Worm (Caenorhabditis elegans) whole organism, L2 larva: ENCODE data around the gene B0218.5.

ENCODE experiments used
- C34F6.9 ChIP-seq: fragments of 150-350 bp; optimal IDR thresholded peaks from 2 replicates; lab custom pipeline; 2014; ENCODE audit warnings: missing biosample characterization, missing genetic modification characterization
- R02D3.7 ChIP-seq: fragments of 150-350 bp; optimal IDR thresholded peaks from 2 replicates; lab custom pipeline; 2014; ENCODE audit warnings: missing biosample characterization, missing genetic modification characterization
- Y55F3AM.14 ChIP-seq: fragments of 200-800 bp; sonication (Bioruptor generic); optimal IDR thresholded peaks from 2 replicates; lab custom pipeline; 2018; ENCODE audit warnings: mild to moderate bottlenecking, missing genetic modification characterization, missing compliant biosample characterization
- alr-1 ChIP-seq: fragments of 150-350 bp; optimal IDR thresholded peaks from 2 replicates; lab custom pipeline; 2014; ENCODE audit warnings: missing biosample characterization, missing genetic modification characterization
- aly-2 ChIP-seq: fragments of 150-350 bp; optimal IDR thresholded peaks from 2 replicates; lab custom pipeline; 2014; ENCODE audit warnings: missing biosample characterization, missing genetic modification characterization
- ama-1 ChIP-seq: fragments of 150-350 bp; optimal IDR thresholded peaks from 2 replicates; lab custom pipeline; 2018; ENCODE audit warnings: inconsistent platforms
- blmp-1 ChIP-seq: sonication (generic microtip); optimal IDR thresholded peaks from 2 replicates; lab custom pipeline; 2017; ENCODE audit warnings: missing genetic modification characterization, mild to moderate bottlenecking, missing compliant biosample characterization, antibody characterized with exemption, moderate library complexity; ENCODE audit not compliant: insufficient read depth
- ceh-16 ChIP-seq: fragments of 150-350 bp; optimal IDR thresholded peaks from 2 replicates; lab custom pipeline; 2014; ENCODE audit warnings: missing biosample characterization, missing genetic modification characterization
- ceh-82 ChIP-seq: fragments of 150-350 bp; optimal IDR thresholded peaks from 2 replicates; lab custom pipeline; 2014; ENCODE audit warnings: missing biosample characterization, missing genetic modification characterization
- crh-2 ChIP-seq: sonication (generic microtip); optimal IDR thresholded peaks from 2 replicates; lab custom pipeline; 2017; ENCODE audit warnings: missing biosample characterization, missing genetic modification characterization
- egl-27 ChIP-seq: sonication (generic microtip); optimal IDR thresholded peaks from 3 replicates; lab custom pipeline; 2017; ENCODE audit warnings: missing biosample characterization, missing genetic modification reagents, missing genetic modification characterization
- fos-1 ChIP-seq: fragments of 150-350 bp; optimal IDR thresholded peaks from 2 replicates; lab custom pipeline; 2014; ENCODE audit warnings: missing biosample characterization, missing genetic modification characterization
- lin-39 ChIP-seq: fragments of 150-350 bp; optimal IDR thresholded peaks from 2 replicates; lab custom pipeline; 2014; ENCODE audit warnings: missing biosample characterization, missing genetic modification reagents, missing genetic modification characterization
- mab-5 ChIP-seq: fragments of 150-350 bp; optimal IDR thresholded peaks from 2 replicates; lab custom pipeline; 2014; ENCODE audit warnings: missing biosample characterization, missing genetic modification characterization
- nhr-10 ChIP-seq: sonication (generic microtip); optimal IDR thresholded peaks from 2 replicates; lab custom pipeline; 2017; ENCODE audit warnings: missing biosample characterization, missing genetic modification characterization
- nhr-11 ChIP-seq: fragments of 150-350 bp; optimal IDR thresholded peaks from 2 replicates; lab custom pipeline; 2014; ENCODE audit warnings: missing biosample characterization, missing genetic modification characterization
- nhr-12 ChIP-seq: fragments of 150-350 bp; optimal IDR thresholded peaks from 2 replicates; lab custom pipeline; 2014; ENCODE audit warnings: missing biosample characterization, missing genetic modification characterization
- nhr-129 ChIP-seq: fragments of 150-350 bp; optimal IDR thresholded peaks from 2 replicates; lab custom pipeline; 2014; ENCODE audit warnings: missing biosample characterization, missing genetic modification characterization
- nhr-237 ChIP-seq: fragments of 150-350 bp; optimal IDR thresholded peaks from 2 replicates; lab custom pipeline; 2014; ENCODE audit warnings: missing biosample characterization, missing genetic modification characterization
- nhr-25 ChIP-seq: fragments of 150-350 bp; sonication (generic microtip); optimal IDR thresholded peaks from 3 replicates; lab custom pipeline; 2014; ENCODE audit warnings: missing biosample characterization, missing genetic modification characterization
- nhr-77 ChIP-seq: fragments of 150-350 bp; optimal IDR thresholded peaks from 2 replicates; lab custom pipeline; 2014; ENCODE audit warnings: missing biosample characterization, missing genetic modification characterization
- sem-4 ChIP-seq: fragments of 150-350 bp; optimal IDR thresholded peaks from 2 replicates; lab custom pipeline; 2014; ENCODE audit warnings: missing biosample characterization, missing genetic modification reagents, missing genetic modification characterization
- skn-1 ChIP-seq: sonication (generic microtip); optimal IDR thresholded peaks from 2 replicates; lab custom pipeline; 2017; ENCODE audit warnings: missing biosample characterization, missing genetic modification characterization
- sma-3 ChIP-seq: sonication (generic microtip); optimal IDR thresholded peaks from 2 replicates; lab custom pipeline; 2016; ENCODE audit warnings: missing genetic modification reagents, missing genetic modification characterization, missing compliant biosample characterization
- sma-9 ChIP-seq, 2 experiments: fragments of 150-350 bp in 1 of 2; sonication (generic microtip) in 1 of 2; optimal IDR thresholded peaks; 2 replicates each; lab custom pipeline; 2014 to 2016; ENCODE audit warnings: missing genetic modification characterization in 2 of 2, mild to moderate bottlenecking in 1 of 2, missing biosample characterization in 1 of 2, missing compliant biosample characterization in 1 of 2, missing genetic modification reagents in 1 of 2, moderate library complexity in 1 of 2
- snpc-4 ChIP-seq: fragments of 150-350 bp; optimal IDR thresholded peaks from 2 replicates; lab custom pipeline; 2014; ENCODE audit warnings: missing biosample characterization, missing genetic modification characterization
- unc-39 ChIP-seq: fragments of 150-350 bp; optimal IDR thresholded peaks from 2 replicates; lab custom pipeline; 2014; ENCODE audit warnings: missing biosample characterization, missing genetic modification characterization
- ztf-4 ChIP-seq: fragments of 150-350 bp; optimal IDR thresholded peaks from 2 replicates; lab custom pipeline; 2014; ENCODE audit warnings: missing biosample characterization, missing genetic modification characterization

The B0218.5 gene

DNA sequence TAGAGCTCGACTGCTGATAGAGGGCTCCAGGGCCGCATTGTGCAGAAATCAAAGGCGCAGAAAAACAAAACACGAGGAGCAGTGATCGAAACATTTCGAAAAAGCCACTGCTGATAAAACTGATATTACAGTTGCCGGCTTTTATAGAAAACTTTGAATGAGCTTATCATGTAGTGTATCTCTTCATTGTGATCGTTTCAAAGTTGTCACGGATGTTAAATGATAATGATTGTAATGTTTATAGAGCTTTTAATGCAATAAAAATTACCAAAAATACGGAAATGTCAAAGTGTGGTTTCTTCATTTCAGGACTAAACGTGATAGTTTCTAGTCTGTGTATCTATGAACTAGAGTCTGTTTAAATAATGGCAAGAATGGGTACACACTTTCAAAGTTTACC lies 11.6 kb upstream of the B0218.5 start, which contains the start of gene clec-52:
TSS of gene clec-52 (minus strand) at position 101 of the 400 bp plus-strand sequence.
- no peak for TF ChIP-seq sma-9 (GFP tag; optimal IDR thresholded peaks at IDR 0.05; lab: Kevin White, UChicago)
- no peak for TF ChIP-seq sma-9 (tag; optimal IDR thresholded peaks at IDR 0.05; lab: Kevin White, UChicago)
- no peak for TF ChIP-seq ztf-4 (tag; lab: Kevin White, UChicago)
- TF ChIP-seq unc-39 (tag; lab: Kevin White, UChicago) = no peak
- TF ChIP-seq snpc-4 = no peak
- no peak for TF ChIP-seq ceh-16
- no peak for TF ChIP-seq skn-1 (tag; lab: Kevin White, UChicago)

DNA sequence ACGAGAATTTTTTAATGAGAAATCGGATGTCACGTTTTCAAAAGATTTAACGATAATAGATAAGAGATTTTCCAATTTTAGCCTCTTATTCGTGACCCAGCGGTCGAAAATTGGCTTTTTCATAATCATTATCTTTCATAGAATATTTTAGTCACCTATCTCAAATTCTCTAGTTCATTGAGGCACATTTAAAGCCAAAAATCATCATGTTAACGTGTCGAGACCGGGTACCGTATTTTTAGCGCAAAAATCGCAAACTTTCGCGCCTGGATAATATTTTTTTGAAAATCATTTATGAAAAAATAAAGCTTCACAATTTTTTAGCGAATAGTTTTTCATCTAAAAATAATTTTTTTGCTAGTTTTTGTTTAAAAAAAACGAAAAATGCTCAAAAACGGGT lies 8.9 kb upstream of the B0218.5 start, which contains the start of gene B0218.7:
TSS of gene B0218.7 (minus strand) at position 101 of the 400 bp plus-strand sequence.
- TF ChIP-seq C34F6.9 (no peak), crh-2 (tag; lab: Kevin White, UChicago) (no peak), alr-1 (tag; lab: Kevin White, UChicago) (no peak), aly-2 (tag; lab: Kevin White, UChicago) (no peak), sma-3 (GFP tag; lab: Kevin White, UChicago) (no peak), skn-1 (tag; lab: Kevin White, UChicago) (no peak), mab-5 (tag; lab: Kevin White, UChicago) (no peak), snpc-4 (no peak), lin-39 (tag; lab: Kevin White, UChicago) (no peak), egl-27 (tag; lab: Kevin White, UChicago) (no peak), R02D3.7 (tag; lab: Kevin White, UChicago) (no peak)

DNA sequence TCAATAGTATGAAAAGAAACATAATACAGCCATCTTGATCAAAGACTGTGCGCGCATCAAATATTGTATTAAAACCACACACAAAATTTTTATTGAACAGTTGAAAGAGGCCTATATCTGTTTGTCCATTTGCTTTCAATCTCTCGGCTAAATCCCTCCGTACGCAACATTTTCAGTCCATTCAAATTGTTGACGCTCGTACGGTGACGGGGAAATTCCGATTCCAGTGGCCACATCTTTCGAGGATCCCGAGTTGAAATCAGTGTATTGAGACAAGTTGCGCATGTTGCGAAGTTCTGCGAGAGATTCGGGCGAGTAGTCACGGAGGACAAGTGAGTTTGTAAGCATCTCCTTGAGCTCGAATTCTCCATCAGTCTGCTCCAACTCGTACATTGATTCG lies 7.5 kb upstream of the B0218.5 start:
- TF ChIP-seq sma-3 (GFP tag; lab: Kevin White, UChicago) = no peak
- no peak for TF ChIP-seq nhr-237 (tag; lab: Kevin White, UChicago)
- TF ChIP-seq nhr-11 (tag; lab: Kevin White, UChicago) = no peak
- no peak for TF ChIP-seq blmp-1 (tag; lab: Kevin White, UChicago)
- no peak for TF ChIP-seq R02D3.7 (tag; lab: Kevin White, UChicago)
- TF ChIP-seq ztf-4 (tag; lab: Kevin White, UChicago) = no peak
- TF ChIP-seq nhr-25 = no peak
- no peak for TF ChIP-seq skn-1 (tag; lab: Kevin White, UChicago)
- no peak for TF ChIP-seq nhr-129 (tag; lab: Kevin White, UChicago)
- TF ChIP-seq ceh-82 (tag; lab: Kevin White, UChicago) = no peak
- no peak for TF ChIP-seq ama-1

DNA sequence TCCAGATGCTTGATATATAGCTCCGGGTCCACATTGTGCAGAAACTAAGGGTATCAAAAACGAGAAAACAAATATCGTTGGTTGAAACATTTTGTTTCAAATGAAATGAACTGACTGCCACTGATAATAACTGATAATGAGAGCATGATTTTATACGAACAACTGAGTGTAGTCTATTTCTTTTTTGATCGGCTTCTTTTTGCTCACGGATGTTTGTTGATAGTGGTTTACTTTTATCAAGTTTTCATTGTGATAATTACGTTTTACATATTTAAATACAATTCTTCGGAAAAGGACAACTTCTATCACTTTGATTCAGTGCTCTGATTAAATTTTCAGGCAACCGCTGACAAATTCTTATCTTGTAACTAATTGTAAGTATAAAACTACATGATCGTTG lies 6.6 kb upstream of the B0218.5 start, which contains the start of gene clec-51:
TSS of gene clec-51 (minus strand) at position 114 of the 400 bp plus-strand sequence.
- TF ChIP-seq fos-1 (tag; lab: Kevin White, UChicago) (peak; percentile 63), sma-9 (GFP tag; optimal IDR thresholded peaks at IDR 0.05; lab: Kevin White, UChicago) (peak; percentile 26), sma-9 (tag; optimal IDR thresholded peaks at IDR 0.05; lab: Kevin White, UChicago) (no peak), skn-1 (tag; lab: Kevin White, UChicago) (peak; percentile 2), nhr-10 (tag; lab: Kevin White, UChicago) (no peak)

DNA sequence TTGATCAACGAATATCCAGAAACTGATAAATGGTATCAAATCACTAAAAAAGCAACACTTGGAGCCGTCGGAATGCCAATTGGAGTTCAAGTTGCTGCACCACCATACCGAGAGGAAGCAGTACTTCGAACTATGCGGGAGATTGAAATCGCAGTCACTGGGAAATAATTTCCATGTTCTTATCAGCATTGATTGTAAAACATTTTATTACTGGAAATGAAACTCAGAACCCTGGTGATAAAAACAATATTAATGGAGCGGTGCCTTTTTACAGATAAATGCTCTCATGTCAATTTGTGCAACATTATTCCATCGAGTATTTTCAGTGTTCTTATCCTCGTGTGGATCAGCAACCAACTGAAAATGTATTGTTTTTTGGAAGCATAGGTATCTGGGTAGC lies 4.7 kb upstream of the B0218.5 start:
- TF ChIP-seq fos-1 (tag; lab: Kevin White, UChicago) (peak; percentile 52), sem-4 (tag; lab: Kevin White, UChicago) (no peak)

DNA sequence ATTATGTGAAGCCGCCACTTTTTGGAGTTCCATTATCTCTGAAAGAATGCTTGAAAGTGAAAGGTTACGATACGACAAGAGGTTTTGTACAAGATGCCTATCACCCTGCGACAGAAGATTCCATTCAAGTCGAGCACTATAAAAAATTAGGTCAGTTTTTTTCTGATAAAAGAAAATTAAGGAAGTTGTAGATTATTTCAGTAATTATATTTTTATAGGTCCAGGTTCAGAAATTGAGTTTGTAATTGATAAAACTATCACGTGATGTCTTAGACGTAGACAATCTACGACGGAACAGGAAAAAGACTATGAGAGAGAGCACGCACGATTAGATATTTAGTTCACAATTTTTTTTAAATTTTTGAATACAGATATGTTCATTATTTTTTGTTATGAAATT lies 2.9 kb upstream of the B0218.5 start:
- TF ChIP-seq nhr-12 (tag; lab: Kevin White, UChicago) (no peak), fos-1 (tag; lab: Kevin White, UChicago) (peak; percentile 1), alr-1 (tag; lab: Kevin White, UChicago) (no peak)
- TF ChIP-seq, all 48 proteins: peak for 1

DNA sequence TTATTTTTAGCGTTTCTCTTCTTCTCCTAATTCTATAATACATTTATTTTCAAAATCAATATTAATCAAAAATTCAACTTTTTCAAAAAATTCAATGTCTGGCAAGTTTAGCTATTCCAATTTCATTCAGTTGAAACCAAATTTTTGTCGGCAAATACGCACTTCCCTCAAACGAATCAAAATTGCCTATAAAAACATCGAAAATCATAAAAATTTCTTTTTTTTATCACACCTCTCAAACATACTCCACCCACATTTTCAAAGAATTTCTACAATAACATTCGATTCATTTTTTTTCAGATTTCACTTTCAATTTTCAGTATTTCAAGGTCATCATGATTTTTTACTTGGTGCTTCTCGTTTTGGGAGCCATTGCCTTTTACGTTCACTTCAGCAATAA lies 2.0 kb upstream of the B0218.5 start, which contains the start of gene faah-1:
TSS of gene faah-1 (plus strand) at position 301 of the 400 bp plus-strand sequence.
- TF ChIP-seq aly-2 (tag; lab: Kevin White, UChicago) = no peak
- TF ChIP-seq nhr-77 (tag; lab: Kevin White, UChicago) = no peak
- no peak for TF ChIP-seq Y55F3AM.14
- TF ChIP-seq nhr-10 (tag; lab: Kevin White, UChicago) = no peak
- TF ChIP-seq fos-1 (tag; lab: Kevin White, UChicago) = no peak
- TF ChIP-seq, all 48 proteins: peak for 0
